Fruit fly (Drosophila melanogaster) whole organism: ENCODE measurements around the gene CG5783.

Source experiments
- CG8478 ChIP-seq: fragments of >200 bp; optimal IDR thresholded peaks from 2 replicates; lab custom pipeline; 2018; ENCODE audit warnings: inconsistent platforms
- Dll ChIP-seq: fragments of >200 bp; optimal IDR thresholded peaks from 2 replicates; lab custom pipeline; 2017
- EcR ChIP-seq, 2 experiments: fragments of >200 bp; optimal IDR thresholded peaks; 2 replicates each; lab custom pipeline; 2017; ENCODE audit warnings: missing biosample characterization in 2 of 2, missing genetic modification characterization in 2 of 2, missing genetic modification reagents in 2 of 2
- pan ChIP-seq: fragments of >200 bp; optimal IDR thresholded peaks from 2 replicates; lab custom pipeline; 2017
- psq ChIP-seq: fragments of >200 bp; optimal IDR thresholded peaks from 2 replicates; lab custom pipeline; 2017
- usp ChIP-seq: fragments of >200 bp; optimal IDR thresholded peaks from 2 replicates; lab custom pipeline; 2017; ENCODE audit warnings: missing biosample characterization, missing genetic modification characterization, mixed read lengths

DNA sequence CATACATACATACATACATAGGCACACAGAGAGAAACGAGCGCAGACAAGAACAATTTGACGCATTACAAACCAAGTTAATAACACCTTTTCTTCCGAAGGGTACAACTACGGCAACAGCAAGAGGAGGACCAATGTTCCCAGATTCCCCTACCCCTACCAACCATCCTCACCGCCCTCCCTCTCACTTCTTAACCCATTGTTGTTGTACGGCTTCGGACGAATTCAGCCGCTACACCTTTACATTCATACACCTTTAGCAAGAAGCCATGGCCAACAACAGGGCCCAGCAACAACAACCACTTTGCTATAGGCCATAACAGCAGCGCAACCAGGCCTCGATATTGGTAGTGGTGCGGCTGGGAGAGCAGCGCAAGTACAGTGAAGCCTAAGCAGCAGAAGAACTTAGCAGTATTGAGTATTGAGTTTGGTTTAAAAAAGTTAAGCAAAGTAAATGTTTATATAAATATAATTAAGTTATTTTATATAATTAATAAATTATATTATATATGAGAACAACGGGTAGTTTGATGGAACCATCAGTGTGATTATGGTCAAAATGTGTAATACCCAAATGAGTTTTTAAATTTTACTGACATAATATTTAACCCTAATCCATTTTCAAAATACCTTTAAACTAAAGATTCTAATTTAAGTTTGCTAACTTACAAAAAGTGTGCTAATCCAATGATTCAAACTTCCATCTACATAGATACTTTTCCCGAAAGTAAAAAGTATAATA lies 5.3 kb upstream of the CG5783 start:
- no peak for TF ChIP-seq pan (lab: Kevin White, UChicago)
- no peak for TF ChIP-seq EcR (GFP tag; optimal IDR thresholded peaks at IDR 0.05; lab: Kevin White, UChicago)
- no peak for TF ChIP-seq usp (GFP tag; lab: Kevin White, UChicago)
- TF ChIP-seq CG8478: no peak
- TF ChIP-seq psq (lab: Kevin White, UChicago): no peak
- no peak for TF ChIP-seq Dll
